1 fruit fly cellular context compared by ENCODE assay signal in genomic region chr3R:8715851-8716550, dm6.
TF ChIP-seq lines count a peak whose summit lies in the region.

TMEM216 (plus strand) TSS chr3R:8716243.

TF ChIP-seq in whole organism, embryonic, 481 proteins besides CTCF, POLR2A, EP300 and RAD21 (continued from another document):
- TF ChIP-seq CG17802 (tag; optimal IDR thresholded peaks at IDR 0.05; lab: Kevin White, UChicago) (no peak), CG17361 (GFP tag; IDR thresholded peaks at IDR 0.05; lab: Robert Waterston, UW) (no peak), nmo (GFP tag; optimal IDR thresholded peaks at IDR 0.05; lab: Kevin White, UChicago) (peak; percentile 10), crp (GFP tag; optimal IDR thresholded peaks at IDR 0.05; lab: Kevin White, UChicago) (peak; percentile 7 to 82), CG7963 (GFP tag; IDR thresholded peaks at IDR 0.05; lab: Robert Waterston, UW; ENCODE audit: partially characterized antibody) (0 out of 3 replicates have a peak, but pooled peaks have one; percentile 40), CG34224 (GFP tag; IDR thresholded peaks at IDR 0.05; lab: Robert Waterston, UW; ENCODE audit: partially characterized antibody) (peak; percentile 60; the same call in 1 of the 3 replicates), Med (GFP tag; lab: Kevin White, UChicago) (peak; percentile 76), Hr39 (optimal IDR thresholded peaks at IDR 0.05; lab: Kevin White, UChicago) (no peak), Gug (GFP tag; IDR thresholded peaks at IDR 0.05; lab: Robert Waterston, UW) (no peak), BtbVII (GFP tag; optimal IDR thresholded peaks at IDR 0.05; lab: Kevin White, UChicago) (no peak), CG7372 (GFP tag; IDR thresholded peaks at IDR 0.05; lab: Robert Waterston, UW) (no peak), luna (GFP tag; optimal IDR thresholded peaks at IDR 0.05; lab: Kevin White, UChicago) (no peak), CG7786 (GFP tag; optimal IDR thresholded peaks at IDR 0.05; lab: Kevin White, UChicago) (no peak), CG31365 (tag; optimal IDR thresholded peaks at IDR 0.05; lab: Kevin White, UChicago) (no peak), CG2202 (tag; optimal IDR thresholded peaks at IDR 0.05; lab: Kevin White, UChicago) (no peak), disco-r (GFP tag; optimal IDR thresholded peaks at IDR 0.05; lab: Kevin White, UChicago) (no peak), CG15696 (tag; optimal IDR thresholded peaks at IDR 0.05; lab: Kevin White, UChicago) (no peak), CG11093 (GFP tag; IDR thresholded peaks at IDR 0.05; lab: Robert Waterston, UW) (no peak), fu2 (GFP tag; optimal IDR thresholded peaks at IDR 0.05; lab: Kevin White, UChicago) (no peak), CG17568 (GFP tag; optimal IDR thresholded peaks at IDR 0.05; lab: Kevin White, UChicago) (no peak), sd (tag; optimal IDR thresholded peaks at IDR 0.05; lab: Kevin White, UChicago) (no peak), ac (GFP tag; optimal IDR thresholded peaks at IDR 0.05; lab: Kevin White, UChicago) (no peak), CG9932 (GFP tag; IDR thresholded peaks at IDR 0.05; lab: Robert Waterston, UW) (no peak), pum (GFP tag; optimal IDR thresholded peaks at IDR 0.05; lab: Kevin White, UChicago) (no peak), HLH3B (GFP tag; IDR thresholded peaks at IDR 0.05; lab: Robert Waterston, UW) (no peak), unc-4 (GFP tag; IDR thresholded peaks at IDR 0.05; lab: Robert Waterston, UW; ENCODE audit: partially characterized antibody) (peak; percentile 49; the same call in 1 of the 2 replicates), ATbp (GFP tag; optimal IDR thresholded peaks at IDR 0.05; lab: Kevin White, UChicago) (no peak), ken (GFP tag; IDR thresholded peaks at IDR 0.05; lab: Robert Waterston, UW) (no peak), insv (GFP tag; optimal IDR thresholded peaks at IDR 0.05; lab: Kevin White, UChicago) (peak in 1 of 2 experiments; percentile 73), D (optimal IDR thresholded peaks at IDR 0.05; lab: Kevin White, UChicago) (no peak), D (GFP tag; optimal IDR thresholded peaks at IDR 0.05; lab: Kevin White, UChicago) (no peak), CG10543 (GFP tag; optimal IDR thresholded peaks at IDR 0.05; lab: Kevin White, UChicago) (peak; percentile 36), vfl (GFP tag; optimal IDR thresholded peaks at IDR 0.05; lab: Kevin White, UChicago) (no peak), CG17186 (GFP tag; optimal IDR thresholded peaks at IDR 0.05; lab: Kevin White, UChicago) (peak; percentile 29), row (GFP tag; IDR thresholded peaks at IDR 0.05; lab: Robert Waterston, UW) (0 out of 3 replicates have a peak, but pooled peaks have one; percentile 5), fd3F (GFP tag; optimal IDR thresholded peaks at IDR 0.05; lab: Kevin White, UChicago) (no peak), CG10267 (tag; optimal IDR thresholded peaks at IDR 0.05; lab: Kevin White, UChicago) (peak; percentile 52), CG1602 (GFP tag; optimal IDR thresholded peaks at IDR 0.05; lab: Kevin White, UChicago) (no peak), MESR4 (GFP tag; optimal IDR thresholded peaks at IDR 0.05; lab: Kevin White, UChicago) (peak; percentile 99), Sin3A (optimal IDR thresholded peaks at IDR 0.05; lab: Kevin White, UChicago) (peak; percentile 79), Tbp (GFP tag; optimal IDR thresholded peaks at IDR 0.05; lab: Kevin White, UChicago) (no peak), Mad (GFP tag; optimal IDR thresholded peaks at IDR 0.05; lab: Kevin White, UChicago) (peak; percentile 25), lilli (GFP tag; optimal IDR thresholded peaks at IDR 0.05; lab: Kevin White, UChicago) (no peak), B-H1 (GFP tag; IDR thresholded peaks at IDR 0.05; lab: Robert Waterston, UW) (no peak), CG13775 (GFP tag; optimal IDR thresholded peaks at IDR 0.05; lab: Kevin White, UChicago) (no peak), CG3838 (GFP tag; optimal IDR thresholded peaks at IDR 0.05; lab: Kevin White, UChicago) (no peak), CG34376 (GFP tag; optimal IDR thresholded peaks at IDR 0.05; lab: Kevin White, UChicago) (no peak), CG8290 (GFP tag; optimal IDR thresholded peaks at IDR 0.05; lab: Kevin White, UChicago) (peak; percentile 25), CG8290 (tag; optimal IDR thresholded peaks at IDR 0.05; lab: Kevin White, UChicago) (no peak), CG12071 (GFP tag; optimal IDR thresholded peaks at IDR 0.05; lab: Kevin White, UChicago) (no peak), Asciz (GFP tag; optimal IDR thresholded peaks at IDR 0.05; lab: Kevin White, UChicago) (no peak), CG3847 (GFP tag; IDR thresholded peaks at IDR 0.05; lab: Robert Waterston, UW) (no peak), zen2 (GFP tag; IDR thresholded peaks at IDR 0.05; lab: Robert Waterston, UW; ENCODE audit: partially characterized antibody) (no peak), Nf-YC (tag; optimal IDR thresholded peaks at IDR 0.05; lab: Kevin White, UChicago) (no peak), CG33213 (GFP tag; optimal IDR thresholded peaks at IDR 0.05; lab: Kevin White, UChicago) (peak; percentile 42), br (optimal IDR thresholded peaks at IDR 0.05; lab: Kevin White, UChicago) (no peak), CG10209 (GFP tag; optimal IDR thresholded peaks at IDR 0.05; lab: Kevin White, UChicago) (no peak), slbo (GFP tag; IDR thresholded peaks at IDR 0.05; lab: Robert Waterston, UW) (no peak), Oli (tag; optimal IDR thresholded peaks at IDR 0.05; lab: Kevin White, UChicago) (no peak), HLH4C (GFP tag; IDR thresholded peaks at IDR 0.05; lab: Robert Waterston, UW; ENCODE audit: partially characterized antibody) (peak; percentile 71), CG11456 (GFP tag; IDR thresholded peaks at IDR 0.05; lab: Robert Waterston, UW) (no peak), CG13287 (GFP tag; IDR thresholded peaks at IDR 0.05; lab: Robert Waterston, UW; ENCODE audit: partially characterized antibody) (peak; percentile 73), Hmx (GFP tag; optimal IDR thresholded peaks at IDR 0.05; lab: Kevin White, UChicago) (no peak), CG11723 (GFP tag; optimal IDR thresholded peaks at IDR 0.05; lab: Kevin White, UChicago) (no peak), Lim3 (GFP tag; IDR thresholded peaks at IDR 0.05; lab: Robert Waterston, UW) (no peak), Ssrp (tag; optimal IDR thresholded peaks at IDR 0.05; lab: Kevin White, UChicago) (no peak), pho (GFP tag; optimal IDR thresholded peaks at IDR 0.05; lab: Kevin White, UChicago) (no peak), psq (GFP tag; optimal IDR thresholded peaks at IDR 0.05; lab: Kevin White, UChicago) (no peak), CG12236 (GFP tag; optimal IDR thresholded peaks at IDR 0.05; lab: Kevin White, UChicago) (no peak), bowl (GFP tag; IDR thresholded peaks at IDR 0.05; lab: Robert Waterston, UW) (no peak), ato (GFP tag; IDR thresholded peaks at IDR 0.05; lab: Robert Waterston, UW; ENCODE audit: partially characterized antibody) (peak; percentile 18; the same call in 1 of the 2 replicates), dysf (GFP tag; IDR thresholded peaks at IDR 0.05; lab: Robert Waterston, UW) (no peak), ham (GFP tag; IDR thresholded peaks at IDR 0.05; lab: Robert Waterston, UW) (no peak), C15 (GFP tag; IDR thresholded peaks at IDR 0.05; lab: Robert Waterston, UW) (no peak), NK7.1 (GFP tag; optimal IDR thresholded peaks at IDR 0.05; lab: Kevin White, UChicago) (no peak), CG15514 (GFP tag; optimal IDR thresholded peaks at IDR 0.05; lab: Kevin White, UChicago) (peak; percentile 88), pita (GFP tag; optimal IDR thresholded peaks at IDR 0.05; lab: Kevin White, UChicago) (no peak), knrl (GFP tag; IDR thresholded peaks at IDR 0.05; lab: Robert Waterston, UW; ENCODE audit: partially characterized antibody) (no peak), CG1647 (GFP tag; optimal IDR thresholded peaks at IDR 0.05; lab: Kevin White, UChicago) (no peak), zfh2 (GFP tag; optimal IDR thresholded peaks at IDR 0.05; lab: Kevin White, UChicago) (no peak), CG34422 (GFP tag; IDR thresholded peaks at IDR 0.05; lab: Robert Waterston, UW) (peak; percentile 43; the same call in 1 of the 3 replicates), CG7928 (GFP tag; optimal IDR thresholded peaks at IDR 0.05; lab: Kevin White, UChicago) (no peak), stc (GFP tag; IDR thresholded peaks at IDR 0.05; lab: Robert Waterston, UW) (no peak), grn (GFP tag; optimal IDR thresholded peaks at IDR 0.05; lab: Kevin White, UChicago) (no peak), toy (GFP tag; IDR thresholded peaks at IDR 0.05; lab: Robert Waterston, UW) (no peak), Doc2 (GFP tag; IDR thresholded peaks at IDR 0.05; lab: Robert Waterston, UW) (no peak), CG14050 (GFP tag; IDR thresholded peaks at IDR 0.05; lab: Robert Waterston, UW) (no peak), pzg (GFP tag; optimal IDR thresholded peaks at IDR 0.05; lab: Kevin White, UChicago) (peak; percentile 82), Hr51 (GFP tag; optimal IDR thresholded peaks at IDR 0.05; lab: Kevin White, UChicago) (no peak), nom (GFP tag; optimal IDR thresholded peaks at IDR 0.05; lab: Kevin White, UChicago) (no peak), CG10979 (tag; optimal IDR thresholded peaks at IDR 0.05; lab: Kevin White, UChicago) (no peak), CG9797 (GFP tag; optimal IDR thresholded peaks at IDR 0.05; lab: Kevin White, UChicago) (peak; percentile 88), CG15269 (tag; optimal IDR thresholded peaks at IDR 0.05; lab: Kevin White, UChicago) (no peak), CG2116 (GFP tag; optimal IDR thresholded peaks at IDR 0.05; lab: Kevin White, UChicago) (peak; percentile 80), Nf-YB (GFP tag; optimal IDR thresholded peaks at IDR 0.05; lab: Kevin White, UChicago) (no peak), hbn (GFP tag; IDR thresholded peaks at IDR 0.05; lab: Robert Waterston, UW; ENCODE audit: partially characterized antibody) (peak; percentile 38; the same call in 1 of the 2 replicates), dimm (GFP tag; IDR thresholded peaks at IDR 0.05; lab: Robert Waterston, UW) (no peak), CG10431 (GFP tag; optimal IDR thresholded peaks at IDR 0.05; lab: Kevin White, UChicago) (peak; percentile 20), CG6654 (GFP tag; optimal IDR thresholded peaks at IDR 0.05; lab: Kevin White, UChicago) (no peak), sc (optimal IDR thresholded peaks at IDR 0.05; lab: Kevin White, UChicago) (no peak), sc (GFP tag; optimal IDR thresholded peaks at IDR 0.05; lab: Kevin White, UChicago) (no peak), CG33557 (GFP tag; optimal IDR thresholded peaks at IDR 0.05; lab: Kevin White, UChicago) (no peak), CG4854 (GFP tag; optimal IDR thresholded peaks at IDR 0.05; lab: Kevin White, UChicago) (no peak), CG4730 (GFP tag; IDR thresholded peaks at IDR 0.05; lab: Robert Waterston, UW) (no peak), Sry-β (GFP tag; optimal IDR thresholded peaks at IDR 0.05; lab: Kevin White, UChicago) (peak; percentile 44), Sox102F (GFP tag; optimal IDR thresholded peaks at IDR 0.05; lab: Kevin White, UChicago) (no peak), NC2β (GFP tag; optimal IDR thresholded peaks at IDR 0.05; lab: Kevin White, UChicago) (peak; percentile 8)
